Fruit fly (Drosophila melanogaster) whole organism, pupa: ENCODE measurements around the gene CG46462.

ENCODE experiments used
- CG15710 ChIP-seq: fragments of 200-800 bp; sonication (Bioruptor generic); optimal IDR thresholded peaks from 2 replicates; lab custom pipeline; 2018; ENCODE audit warnings: missing biosample characterization, mild to moderate bottlenecking, missing genetic modification characterization, moderate library complexity
- Ets98B ChIP-seq: fragments of 200-800 bp; sonication (Bioruptor generic); IDR thresholded peaks from 2 replicates; pipeline ENCODE4 v1.3.6; 2022; ENCODE audit warnings: missing biosample characterization, missing genetic modification characterization
- Pif1A ChIP-seq: fragments of 200-800 bp; sonication (Bioruptor generic); optimal IDR thresholded peaks from 3 replicates; lab custom pipeline; 2016; ENCODE audit warnings: missing biosample characterization, missing genetic modification characterization
- fd96Ca ChIP-seq: fragments of 200-800 bp; sonication (Bioruptor generic); IDR thresholded peaks from 3 replicates; pipeline ENCODE4 v1.3.6; 2022; ENCODE audit warnings: missing biosample characterization, missing genetic modification characterization
- gl ChIP-seq: fragments of 200-800 bp; sonication (Bioruptor generic); optimal IDR thresholded peaks from 2 replicates; lab custom pipeline; 2018; ENCODE audit warnings: missing biosample characterization, mild to moderate bottlenecking, missing genetic modification characterization

dm6 chr3L:19896280-19896891 lies 35.1 kb upstream of the CG46462 start:
- TF ChIP-seq Pif1A (GFP tag; lab: Kevin White, UChicago), result no peak
- TF ChIP-seq gl (tag; lab: Kevin White, UChicago), result no peak
- no peak for TF ChIP-seq CG15710 (tag; lab: Kevin White, UChicago)
- no peak; the same call in 1 of the 2 replicates for TF ChIP-seq Ets98B (GFP tag; lab: Robert Waterston, UW)
- no peak for TF ChIP-seq fd96Ca (GFP tag; lab: Robert Waterston, UW)
